Worm (Caenorhabditis elegans) whole organism, mixed stage, embryonic: ENCODE measurements around the gene W02H5.19.

Source experiments
- M03D4.4 ChIP-seq: sonication (generic microtip); optimal IDR thresholded peaks from 2 replicates; lab custom pipeline; 2017; ENCODE audit warnings: mild to moderate bottlenecking, missing genetic modification characterization, missing compliant biosample characterization
- bed-3 ChIP-seq: fragments of 200-800 bp; sonication (Bioruptor generic); optimal IDR thresholded peaks from 3 replicates; lab custom pipeline; 2018; ENCODE audit warnings: mild to moderate bottlenecking, missing genetic modification characterization, moderate library complexity, missing compliant biosample characterization
- blmp-1 ChIP-seq: fragments of 150-350 bp; optimal IDR thresholded peaks from 2 replicates; lab custom pipeline; 2014; ENCODE audit warnings: missing biosample characterization, missing genetic modification characterization
- ceh-39 ChIP-seq: fragments of 150-350 bp; optimal IDR thresholded peaks from 2 replicates; lab custom pipeline; 2014; ENCODE audit warnings: missing biosample characterization, missing genetic modification characterization
- ceh-43 ChIP-seq: fragments of 200-800 bp; sonication (Bioruptor generic); optimal IDR thresholded peaks from 2 replicates; lab custom pipeline; 2018; ENCODE audit warnings: mild to moderate bottlenecking, missing genetic modification characterization, moderate library complexity, missing compliant biosample characterization
- ceh-83 ChIP-seq: fragments of 200-800 bp; sonication (Bioruptor generic); optimal IDR thresholded peaks from 2 replicates; lab custom pipeline; 2018; ENCODE audit warnings: mild to moderate bottlenecking, missing genetic modification characterization, missing compliant biosample characterization
- ces-1 ChIP-seq: fragments of 150-350 bp; optimal IDR thresholded peaks from 2 replicates; lab custom pipeline; 2014; ENCODE audit warnings: missing biosample characterization, missing genetic modification reagents, missing genetic modification characterization
- cnd-1 ChIP-seq: fragments of 200-800 bp; sonication (Bioruptor generic); optimal IDR thresholded peaks from 2 replicates; lab custom pipeline; 2018; ENCODE audit warnings: mild to moderate bottlenecking, missing genetic modification characterization, missing compliant biosample characterization
- drap-1 ChIP-seq: fragments of 200-800 bp; sonication (Bioruptor generic); optimal IDR thresholded peaks from 3 replicates; lab custom pipeline; 2018; ENCODE audit warnings: mild to moderate bottlenecking, missing genetic modification characterization, missing compliant biosample characterization
- elt-1 ChIP-seq: sonication (generic microtip); optimal IDR thresholded peaks from 2 replicates; lab custom pipeline; 2017; ENCODE audit warnings: missing genetic modification characterization, mild to moderate bottlenecking, missing compliant biosample characterization, antibody characterized with exemption, moderate library complexity, borderline replicate concordance; ENCODE audit not compliant: insufficient read depth
- elt-3 ChIP-seq: fragments of 150-350 bp; optimal IDR thresholded peaks from 2 replicates; lab custom pipeline; 2014; ENCODE audit warnings: missing biosample characterization, missing genetic modification characterization
- flh-1 ChIP-seq: fragments of 200-800 bp; sonication (Bioruptor generic); optimal IDR thresholded peaks from 2 replicates; lab custom pipeline; 2018; ENCODE audit warnings: mild to moderate bottlenecking, missing genetic modification characterization, moderate library complexity, missing compliant biosample characterization
- ham-2 ChIP-seq: fragments of 200-800 bp; sonication (Bioruptor generic); optimal IDR thresholded peaks from 2 replicates; lab custom pipeline; 2018; ENCODE audit warnings: mild to moderate bottlenecking, missing genetic modification characterization, missing compliant biosample characterization
- hlh-1 ChIP-seq: fragments of 150-350 bp; optimal IDR thresholded peaks from 2 replicates; lab custom pipeline; 2014; ENCODE audit warnings: missing biosample characterization, missing genetic modification reagents, missing genetic modification characterization
- lin-13 ChIP-seq: fragments of 150-350 bp; optimal IDR thresholded peaks from 2 replicates; lab custom pipeline; 2014; ENCODE audit warnings: missing biosample characterization, missing genetic modification characterization
- lin-32 ChIP-seq: fragments of 200-800 bp; sonication (Bioruptor generic); optimal IDR thresholded peaks from 2 replicates; lab custom pipeline; 2018; ENCODE audit warnings: mild to moderate bottlenecking, missing genetic modification characterization, missing compliant biosample characterization
- lsy-2 ChIP-seq: fragments of 150-350 bp; optimal IDR thresholded peaks from 2 replicates; lab custom pipeline; 2014; ENCODE audit warnings: missing biosample characterization, missing genetic modification characterization
- mab-5 ChIP-seq: fragments of 150-350 bp; optimal IDR thresholded peaks from 2 replicates; lab custom pipeline; 2014; ENCODE audit warnings: missing biosample characterization, missing genetic modification characterization
- mep-1 ChIP-seq: fragments of 150-350 bp; optimal IDR thresholded peaks from 2 replicates; lab custom pipeline; 2017; ENCODE audit warnings: missing biosample characterization, missing genetic modification reagents, missing genetic modification characterization, inconsistent platforms
- mls-2 ChIP-seq: sonication (generic microtip); optimal IDR thresholded peaks from 2 replicates; lab custom pipeline; 2016; ENCODE audit warnings: mild to moderate bottlenecking, missing genetic modification characterization, moderate library complexity, missing compliant biosample characterization
- nhr-2 ChIP-seq: fragments of 150-350 bp; optimal IDR thresholded peaks from 2 replicates; lab custom pipeline; 2014; ENCODE audit warnings: missing biosample characterization, missing genetic modification characterization
- nhr-237 ChIP-seq: fragments of 150-350 bp; optimal IDR thresholded peaks from 2 replicates; lab custom pipeline; 2014; ENCODE audit warnings: missing biosample characterization, missing genetic modification characterization
- nhr-28 ChIP-seq: fragments of 150-350 bp; optimal IDR thresholded peaks from 2 replicates; lab custom pipeline; 2014; ENCODE audit warnings: missing biosample characterization, missing genetic modification characterization
- nhr-76 ChIP-seq: sonication (generic microtip); optimal IDR thresholded peaks from 2 replicates; lab custom pipeline; 2017; ENCODE audit warnings: missing biosample characterization, missing genetic modification characterization
- pha-4 ChIP-seq: fragments of 150-350 bp; optimal IDR thresholded peaks from 2 replicates; lab custom pipeline; 2018; ENCODE audit warnings: missing biosample characterization, missing genetic modification reagents, missing genetic modification characterization
- sem-2 ChIP-seq: fragments of 200-800 bp; sonication (Bioruptor generic); optimal IDR thresholded peaks from 2 replicates; lab custom pipeline; 2018; ENCODE audit warnings: mild to moderate bottlenecking, missing genetic modification characterization, missing compliant biosample characterization
- snpc-4 ChIP-seq: fragments of 150-350 bp; optimal IDR thresholded peaks from 2 replicates; lab custom pipeline; 2014; ENCODE audit warnings: missing biosample characterization, missing genetic modification characterization
- sptf-1 ChIP-seq: sonication (generic microtip); optimal IDR thresholded peaks from 2 replicates; lab custom pipeline; 2017; ENCODE audit warnings: mild to moderate bottlenecking, missing genetic modification characterization, moderate library complexity, missing compliant biosample characterization
- tbx-8 ChIP-seq: fragments of 200-800 bp; sonication (Bioruptor generic); optimal IDR thresholded peaks from 2 replicates; lab custom pipeline; 2018; ENCODE audit warnings: mild to moderate bottlenecking, missing genetic modification characterization, moderate library complexity, missing compliant biosample characterization
- unc-120 ChIP-seq: sonication (generic microtip); optimal IDR thresholded peaks from 2 replicates; lab custom pipeline; 2017; ENCODE audit warnings: missing genetic modification characterization, missing compliant biosample characterization; ENCODE audit not compliant: poor library complexity, severe bottlenecking
- unc-39 ChIP-seq: fragments of 150-350 bp; optimal IDR thresholded peaks from 2 replicates; lab custom pipeline; 2014; ENCODE audit warnings: missing biosample characterization, missing genetic modification characterization
- unc-62 ChIP-seq: fragments of 150-350 bp; optimal IDR thresholded peaks from 2 replicates; lab custom pipeline; 2014; ENCODE audit warnings: missing biosample characterization, missing genetic modification reagents, missing genetic modification characterization
- zip-8 ChIP-seq: fragments of 150-350 bp; optimal IDR thresholded peaks from 2 replicates; lab custom pipeline; 2014; ENCODE audit warnings: missing biosample characterization, missing genetic modification characterization
- ztf-11 ChIP-seq: fragments of 150-350 bp; optimal IDR thresholded peaks from 2 replicates; lab custom pipeline; 2014; ENCODE audit warnings: missing biosample characterization, missing genetic modification characterization

Gene W02H5.19

DNA sequence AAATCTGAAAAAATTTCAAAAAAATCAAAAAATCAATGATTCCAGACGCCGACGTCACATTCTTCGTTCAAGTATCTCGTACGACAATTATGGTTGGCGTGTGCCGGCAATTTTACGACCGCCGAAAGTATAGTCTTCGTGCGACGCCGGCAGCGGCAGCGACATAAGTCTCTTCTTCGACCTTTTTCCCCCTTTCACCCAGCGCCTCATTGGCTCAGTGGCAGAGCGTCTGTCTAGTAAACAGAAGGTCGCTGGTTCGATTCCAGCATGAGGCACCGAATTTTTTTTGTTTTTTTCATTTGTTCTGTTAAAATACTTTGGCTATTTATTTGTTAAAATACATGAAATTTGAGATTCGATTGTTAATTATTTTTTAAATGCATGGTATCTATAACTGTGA lies 35.1 kb downstream of the W02H5.19 start:
- TF ChIP-seq lsy-2 (tag; lab: Kevin White, UChicago) (no peak), cnd-1 (peak; percentile 59), bed-3 (peak; percentile 61), flh-1 (GFP tag; lab: Kevin White, UChicago) (peak; percentile 14), M03D4.4 (tag; lab: Kevin White, UChicago) (peak; percentile 63), tbx-8 (no peak), unc-39 (tag; lab: Kevin White, UChicago) (no peak), zip-8 (tag; lab: Kevin White, UChicago) (no peak), mls-2 (peak; percentile 81), unc-62 (GFP tag; lab: Kevin White, UChicago) (no peak), unc-120 (tag; lab: Kevin White, UChicago) (peak; percentile 32), sem-2 (GFP tag; lab: Kevin White, UChicago) (peak; percentile 59), ceh-83 (GFP tag; lab: Kevin White, UChicago) (peak; percentile 90), hlh-1 (tag; lab: Kevin White, UChicago) (peak; percentile 10), nhr-76 (no peak), ces-1 (no peak), ceh-43 (GFP tag; lab: Kevin White, UChicago) (peak; percentile 49), drap-1 (peak; percentile 60), sptf-1 (tag; lab: Kevin White, UChicago) (peak; percentile 79)

DNA sequence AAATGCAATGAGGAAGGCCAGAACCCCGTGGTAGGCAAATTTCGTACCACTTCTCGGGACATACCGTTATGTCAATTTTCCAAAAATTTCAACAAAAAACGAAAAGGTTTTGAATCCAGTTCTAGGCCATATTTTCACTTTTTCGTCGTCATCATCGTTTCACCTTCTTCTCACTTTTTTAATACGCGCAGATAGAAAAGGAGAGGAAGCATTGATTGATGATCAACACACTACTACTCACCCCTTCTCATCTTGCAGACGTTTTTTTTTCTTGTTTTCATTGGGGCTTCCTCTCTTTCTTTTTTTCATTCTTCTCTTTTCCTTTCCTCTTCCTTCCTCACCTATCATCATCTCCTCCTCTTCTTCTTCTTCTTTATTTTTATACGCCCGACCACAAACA lies 37.0 kb downstream of the W02H5.19 start:
- TF ChIP-seq hlh-1 (tag; lab: Kevin White, UChicago) (no peak), ces-1 (no peak), blmp-1 (tag; lab: Kevin White, UChicago) (peak; percentile 6), pha-4 (tag; lab: Kevin White, UChicago) (no peak)

DNA sequence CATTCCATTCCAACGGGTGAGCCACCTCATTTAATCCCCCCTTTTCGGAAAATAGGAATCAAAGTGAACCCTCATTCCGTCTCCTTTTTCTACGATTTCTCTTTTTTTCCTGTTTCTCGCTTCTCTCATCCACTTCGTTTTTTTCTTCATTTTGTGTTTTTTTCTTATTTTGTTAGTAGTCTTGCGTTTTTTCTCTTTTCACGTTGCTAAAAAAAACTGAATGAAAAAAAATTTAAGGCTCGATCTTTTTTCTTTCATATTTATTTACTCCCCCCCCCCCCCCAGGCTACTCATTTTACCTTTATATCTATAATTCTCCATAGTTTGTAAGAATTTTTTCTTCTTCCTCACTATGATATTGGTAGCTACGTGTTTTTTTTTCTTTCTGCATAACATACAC lies 39.0 kb downstream of the W02H5.19 start:
- no peak for TF ChIP-seq nhr-2
- TF ChIP-seq flh-1 (GFP tag; lab: Kevin White, UChicago), result no peak
- TF ChIP-seq M03D4.4 (tag; lab: Kevin White, UChicago), result no peak
- TF ChIP-seq mep-1 (tag; lab: Kevin White, UChicago), result no peak
- TF ChIP-seq cnd-1, result no peak
- TF ChIP-seq ztf-11 (tag; lab: Kevin White, UChicago), result no peak
- no peak for TF ChIP-seq blmp-1 (tag; lab: Kevin White, UChicago)
- no peak for TF ChIP-seq ceh-39 (tag; lab: Kevin White, UChicago)
- no peak for TF ChIP-seq mab-5
- no peak for TF ChIP-seq hlh-1 (tag; lab: Kevin White, UChicago)
- no peak for TF ChIP-seq nhr-237 (tag; lab: Kevin White, UChicago)
- TF ChIP-seq bed-3, result no peak
- TF ChIP-seq elt-1 (tag; lab: Kevin White, UChicago), result no peak
- no peak for TF ChIP-seq ceh-83 (GFP tag; lab: Kevin White, UChicago)
- no peak for TF ChIP-seq pha-4 (tag; lab: Kevin White, UChicago)
- no peak for TF ChIP-seq lin-13 (tag; lab: Kevin White, UChicago)
- no peak for TF ChIP-seq nhr-76
- TF ChIP-seq, all 35 proteins: peak for 0

DNA sequence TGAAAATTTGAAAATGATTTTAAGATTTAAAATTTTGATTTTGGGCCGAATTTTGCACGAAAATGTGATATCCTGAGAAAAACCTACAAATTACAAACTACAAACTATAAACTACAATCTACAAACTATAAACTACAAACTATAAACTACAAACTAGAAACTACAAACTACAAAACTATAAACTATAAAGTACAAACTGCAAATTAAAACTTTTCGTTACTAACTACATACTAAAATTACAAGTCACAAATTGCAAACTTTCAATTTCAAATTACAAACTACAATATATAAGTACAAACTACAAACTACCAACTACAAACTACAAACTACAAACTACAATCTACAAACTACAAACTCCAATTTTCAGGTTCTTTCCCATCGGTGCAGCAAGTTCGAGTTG lies 44.8 kb downstream of the W02H5.19 start:
- TF ChIP-seq snpc-4 (tag; lab: Kevin White, UChicago) (no peak), ceh-43 (GFP tag; lab: Kevin White, UChicago) (no peak), ceh-39 (tag; lab: Kevin White, UChicago) (no peak), tbx-8 (no peak)
- TF ChIP-seq, all 35 proteins: peak for 0

DNA sequence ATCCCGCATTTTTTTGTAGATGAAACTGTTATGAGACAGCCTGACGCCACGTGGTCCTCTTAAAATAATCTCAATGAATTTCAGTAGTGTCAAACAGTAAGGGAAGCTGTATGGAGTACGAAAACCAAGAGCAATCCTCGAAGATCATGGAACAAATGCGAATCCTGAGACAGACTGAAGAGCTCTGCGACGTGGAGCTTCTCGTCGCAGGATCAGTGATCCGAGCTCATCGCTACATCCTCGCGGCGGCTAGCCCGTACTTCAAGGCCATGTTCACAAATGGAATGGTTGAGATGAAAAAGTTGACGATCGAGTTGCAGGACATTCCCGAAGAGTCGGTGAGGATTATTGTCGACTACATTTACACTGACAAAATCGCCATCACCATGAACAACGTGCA lies 45.5 kb downstream of the W02H5.19 start:
- no peak for TF ChIP-seq unc-39 (tag; lab: Kevin White, UChicago)
- TF ChIP-seq ztf-11 (tag; lab: Kevin White, UChicago), result no peak
- no peak for TF ChIP-seq lsy-2 (tag; lab: Kevin White, UChicago)
- TF ChIP-seq sem-2 (GFP tag; lab: Kevin White, UChicago), result no peak
- TF ChIP-seq zip-8 (tag; lab: Kevin White, UChicago), result no peak
- TF ChIP-seq lin-32, result no peak
- TF ChIP-seq mab-5, result no peak
- no peak for TF ChIP-seq drap-1
- TF ChIP-seq nhr-76, result no peak
- no peak for TF ChIP-seq mls-2
- TF ChIP-seq elt-3 (tag; lab: Kevin White, UChicago), result no peak
- TF ChIP-seq nhr-28, result no peak
- TF ChIP-seq flh-1 (GFP tag; lab: Kevin White, UChicago), result no peak
- TF ChIP-seq tbx-8, result no peak
- no peak for TF ChIP-seq lin-13 (tag; lab: Kevin White, UChicago)
- TF ChIP-seq ham-2, result no peak
- no peak for TF ChIP-seq snpc-4 (tag; lab: Kevin White, UChicago)
- no peak for TF ChIP-seq ceh-83 (GFP tag; lab: Kevin White, UChicago)
